Worm (Caenorhabditis elegans) whole organism, L4/young adult: ENCODE measurements around the gene T26A8.4.

ENCODE experiments used
- W03F9.2 ChIP-seq: fragments of 150-350 bp; optimal IDR thresholded peaks from 2 replicates; lab custom pipeline; 2014; ENCODE audit warnings: missing biosample characterization, missing genetic modification characterization
- dao-5 ChIP-seq: sonication (generic microtip); optimal IDR thresholded peaks from 2 replicates; lab custom pipeline; 2016; ENCODE audit warnings: missing genotype, missing genetic modification characterization, moderate library complexity, missing compliant biosample characterization
- him-1 ChIP-seq: sonication (generic microtip); optimal IDR thresholded peaks from 2 replicates; lab custom pipeline; 2016; ENCODE audit warnings: missing genotype, missing genetic modification reagents, missing genetic modification characterization, missing compliant biosample characterization

T26A8.4 gene

ce11 chrIV:8460208-8460607 is 27.5 kb upstream of the T26A8.4 start, which contains the start of gene ant-1.4:
Gene ant-1.4 (minus strand): TSS chrIV:8460308.
- TF ChIP-seq him-1 = no peak
- no peak for TF ChIP-seq dao-5 (tag; lab: Kevin White, UChicago)
- TF ChIP-seq W03F9.2 (tag; lab: Kevin White, UChicago) = no peak

DNA sequence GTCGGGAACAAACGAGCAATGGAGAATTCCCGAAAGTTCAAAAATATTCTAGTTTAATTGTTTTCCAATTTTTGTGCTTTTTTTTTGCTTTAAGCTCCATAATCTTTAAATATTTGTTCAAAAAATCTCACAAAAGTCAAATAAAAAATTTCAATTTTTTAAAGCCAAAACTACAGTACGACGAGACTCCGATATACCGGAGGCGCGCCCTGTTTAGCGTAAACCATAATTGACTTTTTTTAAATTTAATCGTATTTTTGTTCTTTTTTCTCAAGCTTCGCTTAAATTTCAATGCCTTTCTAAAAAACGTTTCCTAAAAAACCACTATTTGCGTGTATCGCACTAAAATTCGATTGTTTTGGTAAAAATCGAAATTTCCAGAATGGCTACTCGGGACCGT is 24.2 kb upstream of the T26A8.4 start, which contains the start of gene syx-4:
Gene syx-4, plus strand, starts transcription at position 382 of the 400 bp plus-strand sequence.
- TF ChIP-seq him-1 (no peak), W03F9.2 (tag; lab: Kevin White, UChicago) (no peak), dao-5 (tag; lab: Kevin White, UChicago) (no peak)

- TF ChIP-seq W03F9.2 (tag; lab: Kevin White, UChicago) (no peak), him-1 (no peak), dao-5 (tag; lab: Kevin White, UChicago) (no peak)
Observed at ce11 chrIV:8454076-8454475, 21.4 kb upstream of the T26A8.4 start.

DNA sequence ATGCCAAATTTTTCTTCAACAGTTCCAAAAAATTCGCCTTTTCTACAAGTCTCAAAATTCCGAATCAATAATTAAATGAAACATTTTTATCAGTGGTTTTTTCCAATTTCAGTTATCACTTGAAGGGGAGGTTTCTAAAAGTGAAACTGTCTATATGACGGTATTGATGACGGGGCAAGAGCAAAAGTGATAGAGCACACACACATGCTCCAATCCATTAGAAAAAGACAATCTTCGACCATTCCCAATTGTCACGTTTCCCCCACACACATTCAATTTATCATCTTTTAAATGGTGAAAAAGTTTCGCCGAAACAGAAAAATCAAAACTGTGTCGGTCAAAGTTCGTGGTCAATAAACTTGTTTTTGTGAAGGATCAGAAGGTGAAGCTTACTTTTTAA is 20.5 kb upstream of the T26A8.4 start:
- TF ChIP-seq him-1 = no peak
- TF ChIP-seq dao-5 (tag; lab: Kevin White, UChicago) = no peak
- TF ChIP-seq W03F9.2 (tag; lab: Kevin White, UChicago) = no peak

ce11 chrIV:8451709-8452248 is 19.1 kb upstream of the T26A8.4 start, which contains the start of gene eppl-1:
Gene eppl-1 (minus strand): TSS chrIV:8451759.
- TF ChIP-seq W03F9.2 (tag; lab: Kevin White, UChicago) (no peak), him-1 (no peak), dao-5 (tag; lab: Kevin White, UChicago) (no peak)

DNA sequence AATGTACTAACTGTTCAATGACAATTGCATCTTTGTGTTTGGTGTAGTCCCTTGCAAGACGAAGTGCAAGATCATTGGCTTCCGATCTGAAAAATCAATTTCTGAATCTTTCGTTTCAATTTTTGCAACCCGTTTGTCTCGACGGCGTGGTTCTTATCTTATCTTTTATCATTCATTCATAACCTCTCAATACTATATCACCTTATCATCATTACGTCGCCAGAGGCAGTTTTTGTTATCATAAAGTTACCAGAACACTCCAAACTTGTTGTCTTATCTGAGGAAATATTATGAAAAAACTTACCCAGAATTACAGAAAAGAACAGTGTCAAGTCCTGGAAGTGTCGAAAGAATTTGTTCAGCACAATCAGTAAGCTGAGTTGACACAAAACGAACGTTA is 17.8 kb upstream of the T26A8.4 start:
- no peak for TF ChIP-seq dao-5 (tag; lab: Kevin White, UChicago)
- TF ChIP-seq W03F9.2 (tag; lab: Kevin White, UChicago) = no peak
- TF ChIP-seq him-1 = no peak

- no peak for TF ChIP-seq dao-5 (tag; lab: Kevin White, UChicago)
- TF ChIP-seq W03F9.2 (tag; lab: Kevin White, UChicago) = no peak
- TF ChIP-seq him-1 = no peak
Observed at ce11 chrIV:8449869-8450268, 17.2 kb upstream of the T26A8.4 start.

DNA sequence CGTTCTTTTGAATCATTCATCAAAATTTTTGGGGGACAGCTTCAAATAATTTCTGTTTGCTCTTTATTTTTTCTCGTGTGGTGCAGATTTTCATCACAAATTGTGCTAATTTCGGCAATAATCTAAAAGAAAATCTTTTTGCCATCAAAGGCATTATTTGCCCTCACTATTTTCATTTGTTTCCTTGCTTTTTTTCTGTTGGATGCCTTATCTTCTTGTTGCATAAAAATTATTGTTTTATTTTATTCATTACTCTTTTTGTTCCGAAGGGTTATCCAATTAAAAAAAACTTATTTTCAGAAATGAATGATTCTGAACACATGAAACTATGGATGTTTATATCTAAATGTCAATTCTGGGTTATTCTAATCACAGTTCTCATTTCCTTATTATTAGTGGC is 14.2 kb upstream of the T26A8.4 start, which contains the start of gene T01B11.1:
Gene T01B11.1, plus strand, starts transcription at position 301 of the 400 bp plus-strand sequence.
- TF ChIP-seq dao-5 (tag; lab: Kevin White, UChicago) (no peak), him-1 (no peak), W03F9.2 (tag; lab: Kevin White, UChicago) (no peak)

DNA sequence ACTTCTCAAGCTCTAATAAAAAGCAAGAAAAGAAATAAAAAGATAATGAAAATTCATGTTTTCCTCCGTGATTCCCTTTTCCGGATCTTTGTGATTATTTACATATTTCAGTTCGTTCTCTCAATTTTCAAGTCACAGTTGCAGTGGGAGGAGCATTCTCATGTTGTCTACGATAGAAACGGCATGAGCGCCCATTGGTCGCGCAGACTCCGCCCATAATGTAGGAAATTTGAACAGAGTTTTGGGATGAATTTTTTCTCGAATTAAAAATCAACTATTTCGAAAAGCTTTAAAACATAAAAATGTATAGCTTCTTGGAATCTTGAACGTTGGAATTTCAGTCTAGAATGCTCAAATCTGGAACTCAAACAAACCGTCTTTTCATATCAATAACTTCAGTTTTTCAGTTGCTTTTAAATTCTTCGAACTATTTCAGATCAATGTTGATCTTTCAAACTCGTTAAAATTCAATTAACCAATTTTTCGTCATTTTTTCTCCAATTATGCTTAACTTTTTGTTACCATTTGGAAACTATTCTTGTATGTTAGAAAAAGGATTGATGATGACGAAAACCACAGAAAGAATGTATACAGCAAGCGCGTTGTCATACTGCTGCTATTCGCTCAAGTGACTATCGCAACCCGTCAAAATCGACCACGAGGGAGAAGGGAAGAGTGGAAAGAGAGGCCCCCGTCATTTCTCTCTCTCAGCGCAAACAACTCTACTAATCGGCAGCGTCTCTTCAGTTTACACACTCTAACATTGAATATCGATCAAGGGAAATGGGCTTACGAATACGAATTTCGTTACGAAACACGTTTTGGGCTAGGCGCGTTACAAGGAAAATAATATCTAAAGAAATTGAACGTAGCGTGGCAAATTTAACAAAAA is 880 bp downstream of the T26A8.4 start:
- peak; percentile 3 for TF ChIP-seq W03F9.2 (tag; lab: Kevin White, UChicago)
- peak; percentile 33 for TF ChIP-seq him-1
- TF ChIP-seq dao-5 (tag; lab: Kevin White, UChicago) = no peak

DNA sequence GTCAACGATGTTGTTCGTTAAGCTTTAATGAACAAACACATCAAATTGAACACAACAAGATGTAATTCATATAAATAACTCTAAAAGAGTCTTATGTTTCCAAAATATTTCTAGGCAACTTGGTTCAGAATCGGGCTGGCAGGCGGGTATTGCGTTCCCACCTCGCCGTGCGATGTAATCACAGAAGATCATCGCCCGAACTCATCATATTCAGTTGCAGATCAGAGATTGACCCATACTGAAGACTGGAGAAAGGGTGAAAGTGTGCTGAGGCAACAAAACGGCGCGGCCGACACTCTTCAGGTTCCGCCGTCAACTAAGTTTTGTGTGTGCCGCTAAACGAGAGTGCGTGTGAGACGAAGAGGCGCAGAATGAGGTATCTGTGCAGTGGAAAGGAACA is 4.2 kb downstream of the T26A8.4 start:
- peak; percentile 89 for TF ChIP-seq him-1
- TF ChIP-seq W03F9.2 (tag; lab: Kevin White, UChicago) = peak; percentile 79
- TF ChIP-seq dao-5 (tag; lab: Kevin White, UChicago) = no peak

DNA sequence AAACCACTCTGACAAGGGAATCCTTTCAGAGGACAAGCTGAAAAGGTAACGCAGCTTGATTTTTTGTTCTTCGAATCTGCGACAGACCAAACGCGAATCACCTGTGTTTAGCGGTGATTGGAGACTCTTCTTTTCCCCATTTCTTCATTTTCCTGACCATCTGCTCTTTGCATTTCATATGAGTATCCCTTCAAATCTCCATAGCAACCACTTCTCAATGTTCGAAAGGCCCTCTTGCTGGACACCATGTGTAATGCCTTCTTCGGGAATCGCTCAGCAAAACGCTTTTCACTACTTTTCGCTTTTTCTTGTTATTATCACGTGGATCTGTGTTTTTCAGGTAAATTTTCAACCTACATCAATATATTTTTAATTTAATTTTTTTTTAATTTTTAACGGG is 6.2 kb downstream of the T26A8.4 start, which contains the start of the genes T26A8.3 and tmem-231:
Gene T26A8.3, minus strand, starts transcription at position 101 of the 400 bp plus-strand sequence.
Gene tmem-231, plus strand, starts transcription at position 249 of the 400 bp plus-strand sequence.
- no peak for TF ChIP-seq him-1
- no peak for TF ChIP-seq dao-5 (tag; lab: Kevin White, UChicago)
- no peak for TF ChIP-seq W03F9.2 (tag; lab: Kevin White, UChicago)

DNA sequence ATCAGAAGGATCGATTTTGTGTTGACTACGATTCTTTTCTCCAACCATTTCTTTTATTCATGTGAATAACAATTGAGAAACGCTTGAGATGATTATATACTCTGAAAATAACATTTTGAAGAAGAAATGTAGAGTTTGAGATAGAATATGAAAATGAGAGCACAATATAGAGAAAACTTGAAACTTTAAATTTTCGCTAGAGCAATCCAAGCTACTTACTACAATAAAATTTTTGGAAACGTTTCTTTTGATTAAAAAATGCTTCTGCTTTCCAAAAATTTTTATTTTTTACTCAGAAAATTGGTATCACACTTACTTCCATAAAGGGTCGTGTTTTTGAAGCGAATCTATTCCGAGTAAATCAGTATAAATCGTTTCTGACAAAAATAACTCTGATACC is 11.7 kb downstream of the T26A8.4 start, which contains the start of gene M116.5:
Gene M116.5, minus strand, starts transcription at position 101 of the 400 bp plus-strand sequence.
- TF ChIP-seq W03F9.2 (tag; lab: Kevin White, UChicago) (no peak), dao-5 (tag; lab: Kevin White, UChicago) (no peak), him-1 (no peak)

- TF ChIP-seq dao-5 (tag; lab: Kevin White, UChicago) = no peak
Observed at ce11 chrIV:8397814-8398213, 34.9 kb downstream of the T26A8.4 start.

ce11 chrIV:8396348-8396747 is 36.3 kb downstream of the T26A8.4 start, which contains the start of gene timm-17B.2:
Gene timm-17B.2 (plus strand): TSS chrIV:8396648.
- TF ChIP-seq him-1 = no peak
- TF ChIP-seq W03F9.2 (tag; lab: Kevin White, UChicago) = no peak
- TF ChIP-seq dao-5 (tag; lab: Kevin White, UChicago) = no peak
